Worm (Caenorhabditis elegans) whole organism, young adult: ENCODE results near the gene prp-3.

Experiments
- B0035.1 ChIP-seq: sonication (generic microtip); optimal IDR thresholded peaks from 2 replicates; lab custom pipeline; 2016; ENCODE audit warnings: missing genetic modification characterization, mild to moderate bottlenecking, missing compliant biosample characterization, missing genotype, missing genetic modification reagents
- D2030.7 ChIP-seq: fragments of 200-800 bp; sonication (Bioruptor generic); IDR thresholded peaks from 2 replicates; pipeline ENCODE4 v1.3.6; 2022; ENCODE audit warnings: missing genetic modification reagents, missing genetic modification characterization, missing compliant biosample characterization
- F10E7.11 ChIP-seq: sonication (generic microtip); optimal IDR thresholded peaks from 2 replicates; lab custom pipeline; 2017; ENCODE audit warnings: mild to moderate bottlenecking, missing genetic modification characterization, moderate library complexity, missing compliant biosample characterization
- F23B12.7 ChIP-seq: sonication (generic microtip); optimal IDR thresholded peaks from 2 replicates; lab custom pipeline; 2017; ENCODE audit warnings: missing genetic modification characterization, mild to moderate bottlenecking, missing compliant biosample characterization, antibody characterized with exemption, moderate library complexity; ENCODE audit not compliant: insufficient read depth
- F33H1.4 ChIP-seq: fragments of 200-800 bp; sonication (Bioruptor generic); IDR thresholded peaks from 2 replicates; pipeline ENCODE4 v1.3.6; 2022; ENCODE audit warnings: missing genetic modification reagents, missing genetic modification characterization, missing compliant biosample characterization
- F52B5.7 ChIP-seq: sonication (generic microtip); optimal IDR thresholded peaks from 2 replicates; lab custom pipeline; 2016; ENCODE audit warnings: mild to moderate bottlenecking, missing genetic modification characterization, missing compliant biosample characterization
- K11D2.4 ChIP-seq: fragments of 200-800 bp; sonication (Bioruptor generic); IDR thresholded peaks from 2 replicates; pipeline ENCODE4 v1.3.6; 2022; ENCODE audit warnings: missing genetic modification reagents, missing genetic modification characterization, missing compliant biosample characterization
- K12H6.12 ChIP-seq: fragments of 200-800 bp; sonication (Bioruptor generic); optimal IDR thresholded peaks from 2 replicates; lab custom pipeline; 2018; ENCODE audit warnings: mild to moderate bottlenecking, missing genetic modification characterization, missing compliant biosample characterization
- Y67H2A.10 ChIP-seq: fragments of 200-800 bp; sonication (Bioruptor generic); conservative IDR thresholded peaks from 2 replicates; pipeline ENCODE4 v1.3.6; 2022; ENCODE audit warnings: missing genetic modification reagents, missing genetic modification characterization, missing compliant biosample characterization
- Y79H2A.3 ChIP-seq: fragments of 200-800 bp; sonication (Bioruptor generic); conservative IDR thresholded peaks from 2 replicates; pipeline ENCODE4 v1.3.6; 2022; ENCODE audit warnings: missing genetic modification reagents, missing genetic modification characterization, missing compliant biosample characterization
- Y95B8A.8 ChIP-seq: fragments of 200-800 bp; sonication (Bioruptor generic); IDR thresholded peaks from 2 replicates; pipeline ENCODE4 v1.3.6; 2022; ENCODE audit warnings: missing genetic modification reagents, missing genetic modification characterization, missing compliant biosample characterization
- ZK185.1 ChIP-seq: sonication (generic microtip); optimal IDR thresholded peaks from 2 replicates; lab custom pipeline; 2016; ENCODE audit warnings: mild to moderate bottlenecking, missing genetic modification characterization, missing compliant biosample characterization; ENCODE audit not compliant: poor library complexity, severe bottlenecking
- ama-1 ChIP-seq, 3 experiments: fragments of 150-350 bp in 1 of 3; sonication (generic microtip) in 2 of 3; optimal IDR thresholded peaks; 2 replicates each; lab custom pipeline; 2014 to 2018; ENCODE audit warnings: missing biosample characterization in 2 of 3, missing genetic modification characterization in 2 of 3, missing genetic modification reagents in 2 of 3
- aptf-2 ChIP-seq: fragments of 200-800 bp; sonication (Bioruptor generic); conservative IDR thresholded peaks from 2 replicates; pipeline ENCODE4 v1.3.6; 2022; ENCODE audit warnings: missing genetic modification reagents, missing genetic modification characterization, missing compliant biosample characterization
- attf-3 ChIP-seq: fragments of 200-800 bp; sonication (Bioruptor generic); conservative IDR thresholded peaks from 2 replicates; pipeline ENCODE4 v1.3.6; 2022; ENCODE audit warnings: missing genetic modification reagents, missing genetic modification characterization, missing compliant biosample characterization
- bed-2 ChIP-seq: fragments of 200-800 bp; sonication (Bioruptor generic); IDR thresholded peaks from 2 replicates; pipeline ENCODE4 v1.3.6; 2022; ENCODE audit warnings: missing genetic modification reagents, missing genetic modification characterization, missing compliant biosample characterization
- ccch-3 ChIP-seq: fragments of 200-800 bp; sonication (Bioruptor generic); optimal IDR thresholded peaks from 2 replicates; lab custom pipeline; 2018; ENCODE audit warnings: mild to moderate bottlenecking, missing genetic modification characterization, missing compliant biosample characterization
- cebp-1 ChIP-seq, 2 experiments: fragments of 200-800 bp in 1 of 2; sonication (Bioruptor generic) in 1 of 2; sonication (generic microtip) in 1 of 2; IDR thresholded peaks in 1 of 2; optimal IDR thresholded peaks in 1 of 2; 2 replicates each; pipeline versions ENCODE4 v1.3.6 to Lab custom; 2017 to 2022; ENCODE audit warnings: missing compliant biosample characterization in 2 of 2, missing genetic modification characterization in 2 of 2, mild to moderate bottlenecking in 1 of 2, missing genetic modification reagents in 1 of 2, moderate library complexity in 1 of 2
- ceh-100 ChIP-seq: fragments of 200-800 bp; sonication (Bioruptor generic); IDR thresholded peaks from 2 replicates; pipeline ENCODE4 v1.3.6; 2022; ENCODE audit warnings: missing genetic modification reagents, missing genetic modification characterization, missing compliant biosample characterization
- ceh-27 ChIP-seq: fragments of 200-800 bp; sonication (Bioruptor generic); optimal IDR thresholded peaks from 2 replicates; lab custom pipeline; 2018; ENCODE audit warnings: mild to moderate bottlenecking, missing genetic modification characterization, moderate library complexity, missing compliant biosample characterization
- die-1 ChIP-seq: sonication (generic microtip); optimal IDR thresholded peaks from 2 replicates; lab custom pipeline; 2016; ENCODE audit warnings: missing genotype, mild to moderate bottlenecking, missing genetic modification characterization, missing compliant biosample characterization
- dpl-1 ChIP-seq: fragments of 150-350 bp; optimal IDR thresholded peaks from 2 replicates; lab custom pipeline; 2014; ENCODE audit warnings: missing biosample characterization, missing genetic modification reagents, missing genetic modification characterization
- egrh-3 ChIP-seq: fragments of 200-800 bp; sonication (Bioruptor generic); IDR thresholded peaks from 2 replicates; pipeline ENCODE4 v1.3.6; 2022; ENCODE audit warnings: missing genetic modification reagents, missing genetic modification characterization, missing compliant biosample characterization
- him-1 ChIP-seq: sonication (generic microtip); optimal IDR thresholded peaks from 2 replicates; lab custom pipeline; 2016; ENCODE audit warnings: missing genotype, missing genetic modification reagents, missing genetic modification characterization, missing compliant biosample characterization
- hlh-12 ChIP-seq: sonication (generic microtip); optimal IDR thresholded peaks from 2 replicates; lab custom pipeline; 2016; ENCODE audit warnings: missing genetic modification characterization, missing compliant biosample characterization
- hmg-20 ChIP-seq: fragments of 200-800 bp; sonication (Bioruptor generic); IDR thresholded peaks from 2 replicates; pipeline ENCODE4 v1.3.6; 2022; ENCODE audit warnings: missing genetic modification reagents, missing genetic modification characterization, missing compliant biosample characterization
- hsf-1 ChIP-seq: fragments of 200-800 bp; sonication (Bioruptor generic); IDR thresholded peaks from 2 replicates; pipeline ENCODE4 v1.3.6; 2022; ENCODE audit warnings: missing genetic modification reagents, missing genetic modification characterization, missing compliant biosample characterization
- lag-1 ChIP-seq: fragments of 200-800 bp; sonication (Bioruptor generic); IDR thresholded peaks from 2 replicates; pipeline ENCODE4 v1.3.6; 2022; ENCODE audit warnings: missing genetic modification reagents, missing genetic modification characterization, missing compliant biosample characterization
- let-526 ChIP-seq: fragments of 200-800 bp; sonication (Bioruptor generic); IDR thresholded peaks from 2 replicates; pipeline ENCODE4 v1.3.6; 2022; ENCODE audit warnings: missing genetic modification reagents, missing genetic modification characterization, missing compliant biosample characterization
- lsl-1 ChIP-seq: fragments of 200-800 bp; sonication (Bioruptor generic); optimal IDR thresholded peaks from 2 replicates; lab custom pipeline; 2018; ENCODE audit warnings: mild to moderate bottlenecking, missing genetic modification characterization, moderate library complexity, missing compliant biosample characterization
- lsy-27 ChIP-seq: sonication (generic microtip); optimal IDR thresholded peaks from 2 replicates; lab custom pipeline; 2017; ENCODE audit warnings: missing genetic modification characterization, mild to moderate bottlenecking, missing compliant biosample characterization, antibody characterized with exemption, missing genotype, borderline replicate concordance; ENCODE audit not compliant: insufficient read depth
- madf-3 ChIP-seq: fragments of 200-800 bp; sonication (Bioruptor generic); IDR thresholded peaks from 2 replicates; pipeline ENCODE4 v1.3.6; 2022; ENCODE audit warnings: missing genetic modification reagents, missing genetic modification characterization, missing compliant biosample characterization
- madf-8 ChIP-seq: fragments of 200-800 bp; sonication (Bioruptor generic); conservative IDR thresholded peaks from 2 replicates; pipeline ENCODE4 v1.3.6; 2022; ENCODE audit warnings: missing genetic modification reagents, missing genetic modification characterization, missing compliant biosample characterization
- mel-28 ChIP-seq: sonication (generic microtip); optimal IDR thresholded peaks from 2 replicates; lab custom pipeline; 2016; ENCODE audit warnings: borderline replicate concordance, mild to moderate bottlenecking, missing genetic modification characterization, missing compliant biosample characterization
- nfya-1 ChIP-seq: sonication (generic microtip); optimal IDR thresholded peaks from 2 replicates; lab custom pipeline; 2017; ENCODE audit warnings: antibody characterized with exemption, missing compliant biosample characterization, missing genetic modification characterization, borderline replicate concordance; ENCODE audit not compliant: insufficient read depth
- nhr-179 ChIP-seq: sonication (generic microtip); optimal IDR thresholded peaks from 2 replicates; lab custom pipeline; 2016; ENCODE audit warnings: mild to moderate bottlenecking, missing genetic modification characterization, missing compliant biosample characterization
- pbrm-1 ChIP-seq: fragments of 200-800 bp; sonication (Bioruptor generic); IDR thresholded peaks from 2 replicates; pipeline ENCODE4 v1.3.6; 2022; ENCODE audit warnings: missing genetic modification reagents, missing genetic modification characterization, missing compliant biosample characterization
- rcor-1 ChIP-seq: fragments of 200-800 bp; sonication (Bioruptor generic); IDR thresholded peaks from 2 replicates; pipeline ENCODE4 v1.3.6; 2022; ENCODE audit warnings: missing genetic modification reagents, missing genetic modification characterization, missing compliant biosample characterization
- sdz-38 ChIP-seq: sonication (generic microtip); optimal IDR thresholded peaks from 2 replicates; lab custom pipeline; 2016; ENCODE audit warnings: missing genotype, missing genetic modification characterization, missing compliant biosample characterization
- snpc-3.4 ChIP-seq: sonication (generic microtip); optimal IDR thresholded peaks from 2 replicates; lab custom pipeline; 2017; ENCODE audit warnings: missing genetic modification characterization, mild to moderate bottlenecking, missing compliant biosample characterization, antibody characterized with exemption, moderate library complexity, missing genotype, missing genetic modification reagents
- tlf-1 ChIP-seq: fragments of 200-800 bp; sonication (Bioruptor generic); optimal IDR thresholded peaks from 2 replicates; lab custom pipeline; 2018; ENCODE audit warnings: mild to moderate bottlenecking, missing genetic modification characterization, missing compliant biosample characterization
- unc-130 ChIP-seq: sonication (generic microtip); optimal IDR thresholded peaks from 2 replicates; lab custom pipeline; 2016; ENCODE audit warnings: missing genetic modification reagents, missing genetic modification characterization, missing compliant biosample characterization
- zfh-2 ChIP-seq: fragments of 200-800 bp; sonication (Bioruptor generic); conservative IDR thresholded peaks from 2 replicates; pipeline ENCODE4 v1.3.6; 2022; ENCODE audit warnings: missing genetic modification reagents, missing genetic modification characterization, missing compliant biosample characterization
- ztf-18 ChIP-seq: sonication (generic microtip); optimal IDR thresholded peaks from 2 replicates; lab custom pipeline; 2016; ENCODE audit warnings: missing genotype, mild to moderate bottlenecking, missing genetic modification characterization, missing compliant biosample characterization
- ztf-26 ChIP-seq: sonication (generic microtip); optimal IDR thresholded peaks from 2 replicates; lab custom pipeline; 2017; ENCODE audit warnings: missing genetic modification characterization, missing compliant biosample characterization
- ztf-28 ChIP-seq: fragments of 200-800 bp; sonication (Bioruptor generic); IDR thresholded peaks from 2 replicates; pipeline ENCODE4 v1.3.6; 2022; ENCODE audit warnings: missing genetic modification reagents, missing genetic modification characterization, missing compliant biosample characterization
- ztf-3 ChIP-seq: fragments of 200-800 bp; sonication (Bioruptor generic); optimal IDR thresholded peaks from 2 replicates; lab custom pipeline; 2018; ENCODE audit warnings: mild to moderate bottlenecking, missing genetic modification characterization, missing compliant biosample characterization

prp-3 gene

ce11 chrIII:10461164-10461546 lies 33.4 kb upstream of the prp-3 start, which contains the start of gene atx-2 (continued):
- TF ChIP-seq zfh-2 (peak; percentile 97), ztf-3 (GFP tag; lab: Kevin White, UChicago) (no peak), attf-3 (GFP tag; lab: Robert Waterston, UW) (peak; percentile 70), ztf-28 (peak; percentile 95), die-1 (tag; lab: Kevin White, UChicago) (peak; percentile 90), mel-28 (tag; lab: Kevin White, UChicago) (peak; percentile 76), madf-3 (GFP tag; lab: Robert Waterston, UW) (peak; percentile 92), Y95B8A.8 (peak; percentile 90), ama-1 (optimal IDR thresholded peaks at IDR 0.05; lab: Kevin White, UChicago) (no peak), ama-1 (GFP tag; optimal IDR thresholded peaks at IDR 0.05; lab: Kevin White, UChicago) (peak in 1 of 2 experiments; percentile 27), Y67H2A.10 (GFP tag; lab: Robert Waterston, UW) (peak; percentile 86), cebp-1 (GFP tag; IDR thresholded peaks at IDR 0.05; lab: Robert Waterston, UW) (peak; percentile 82), cebp-1 (tag; optimal IDR thresholded peaks at IDR 0.05; lab: Kevin White, UChicago) (peak; percentile 95), ccch-3 (no peak), ZK185.1 (tag; lab: Kevin White, UChicago) (peak; percentile 96), K11D2.4 (GFP tag; lab: Robert Waterston, UW) (peak; percentile 91), bed-2 (GFP tag; lab: Robert Waterston, UW) (peak; percentile 81), hmg-20 (GFP tag; lab: Robert Waterston, UW) (peak; percentile 83), F23B12.7 (tag; lab: Kevin White, UChicago) (no peak), him-1 (tag; lab: Kevin White, UChicago) (no peak), ztf-18 (tag; lab: Kevin White, UChicago) (peak; percentile 72), unc-130 (peak; percentile 55), egrh-3 (GFP tag; lab: Robert Waterston, UW) (peak; percentile 79), sdz-38 (tag; lab: Kevin White, UChicago) (no peak), dpl-1 (GFP tag; lab: Kevin White, UChicago) (peak; percentile 35), D2030.7 (peak; percentile 87), ztf-26 (tag; lab: Kevin White, UChicago) (peak; percentile 61), nhr-179 (tag; lab: Kevin White, UChicago) (no peak), let-526 (peak; percentile 67; the same call in 1 of the 2 replicates), F33H1.4 (peak; percentile 71), tlf-1 (GFP tag; lab: Kevin White, UChicago) (peak; percentile 82), Y79H2A.3 (GFP tag; lab: Robert Waterston, UW) (peak; percentile 93), lsl-1 (GFP tag; lab: Kevin White, UChicago) (peak; percentile 76), B0035.1 (tag; lab: Kevin White, UChicago) (peak; percentile 67), aptf-2 (peak; percentile 80), nfya-1 (tag; lab: Kevin White, UChicago) (no peak), hlh-12 (tag; lab: Kevin White, UChicago) (peak; percentile 15), ceh-100 (GFP tag; lab: Robert Waterston, UW) (peak; percentile 99), snpc-3.4 (peak; percentile 76), F52B5.7 (tag; lab: Kevin White, UChicago) (peak; percentile 97), K12H6.12 (tag; lab: Kevin White, UChicago) (peak; percentile 84), lsy-27 (tag; lab: Kevin White, UChicago) (no peak), pbrm-1 (GFP tag; lab: Robert Waterston, UW) (peak; percentile 95), madf-8 (GFP tag; lab: Robert Waterston, UW) (peak; percentile 61), F10E7.11 (peak; percentile 66), ceh-27 (GFP tag; lab: Kevin White, UChicago) (peak; percentile 96), hsf-1 (GFP tag; lab: Robert Waterston, UW) (peak; percentile 69; the same call in 1 of the 2 replicates), rcor-1 (GFP tag; lab: Robert Waterston, UW) (peak; percentile 91), lag-1 (GFP tag; lab: Robert Waterston, UW) (no peak)
